Fruit fly (Drosophila melanogaster) Kc167 (cell line): ENCODE measurements around the gene AdamTS-A.

Experiments
- Myc ChIP-seq: fragments of >200 bp; optimal IDR thresholded peaks from 2 replicates; lab custom pipeline; 2017; ENCODE audit warnings: missing external identifiers
- Sin3A ChIP-seq: fragments of >200 bp; optimal IDR thresholded peaks from 2 replicates; lab custom pipeline; 2018; ENCODE audit warnings: missing external identifiers
- h ChIP-seq: fragments of >200 bp; optimal IDR thresholded peaks from 3 replicates; lab custom pipeline; 2018; ENCODE audit warnings: missing external identifiers
- insv ChIP-seq: fragments of >200 bp; optimal IDR thresholded peaks from 3 replicates; lab custom pipeline; 2018; ENCODE audit warnings: missing external identifiers
- psq ChIP-seq: fragments of >200 bp; optimal IDR thresholded peaks from 2 replicates; lab custom pipeline; 2017; ENCODE audit warnings: missing external identifiers
- ttk ChIP-seq: sonication (Bioruptor generic); optimal IDR thresholded peaks from 2 replicates; lab custom pipeline; 2017; ENCODE audit warnings: missing external identifiers

Gene AdamTS-A

DNA sequence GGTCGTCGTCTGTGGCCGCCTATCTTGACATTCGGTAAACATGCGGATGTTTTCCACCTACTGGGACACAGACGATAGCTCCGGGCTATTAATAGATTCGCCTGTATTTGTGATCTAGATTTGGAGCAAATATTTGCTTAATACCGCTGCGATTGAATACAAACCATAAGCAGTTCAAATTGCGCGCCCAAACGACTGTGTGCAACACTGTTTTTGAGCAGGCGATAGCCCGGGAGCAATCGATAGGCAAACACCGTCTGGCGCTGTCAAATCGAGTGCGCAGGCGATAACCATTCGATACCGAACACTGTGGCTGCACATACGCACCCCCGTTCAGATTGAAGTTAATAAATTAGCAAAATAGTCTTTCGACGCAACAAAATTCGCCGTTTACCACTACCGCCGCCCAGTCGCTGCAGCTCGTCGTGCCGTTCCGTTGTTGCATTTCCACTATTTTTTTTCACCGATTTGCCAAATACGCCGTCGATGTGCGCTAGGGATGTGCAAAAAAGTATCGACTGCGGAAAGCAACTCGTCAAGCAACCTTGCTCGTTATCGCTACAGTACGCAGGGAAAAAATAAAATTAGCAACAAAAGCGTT, 67.8 kb downstream of the AdamTS-A start, which contains the start of gene Atx2:
TSS of gene Atx2 (plus strand) at position 293 of the 601 bp plus-strand sequence.
- TF ChIP-seq psq (lab: Kevin White, UChicago) (peak; percentile 90), Sin3A (lab: Kevin White, UChicago) (no peak)

DNA sequence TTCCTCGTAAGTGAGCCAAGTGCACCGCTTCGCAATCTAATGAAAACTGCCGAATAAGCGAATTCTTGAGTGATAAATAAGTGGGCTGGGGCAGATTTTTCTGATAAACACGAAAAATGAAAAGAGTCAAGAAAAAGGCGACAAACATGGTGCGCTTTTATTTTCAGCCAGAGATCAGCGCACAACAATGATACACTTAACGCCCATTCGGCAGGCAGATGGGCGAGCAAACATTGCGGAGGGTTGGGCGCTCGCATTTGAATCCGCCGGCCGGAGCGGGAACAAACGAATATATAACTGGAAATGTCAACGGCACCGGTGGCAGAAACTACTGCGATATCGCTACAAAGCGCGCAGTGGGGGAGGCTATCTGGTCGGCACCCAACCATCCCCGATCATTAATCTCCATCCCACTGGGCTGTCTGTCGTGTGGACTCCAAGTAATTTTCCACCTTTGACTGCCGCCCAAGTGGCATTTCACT, 68.9 kb downstream of the AdamTS-A start, which contains the start of gene CG6125:
TSS of gene CG6125 (minus strand) at position 51 of the 482 bp plus-strand sequence.
- TF ChIP-seq Myc (lab: Kevin White, UChicago) (no peak), psq (lab: Kevin White, UChicago) (no peak), insv (lab: Kevin White, UChicago) (no peak), ttk (lab: Kevin White, UChicago) (no peak), Sin3A (lab: Kevin White, UChicago) (no peak), h (lab: Kevin White, UChicago) (no peak)

DNA sequence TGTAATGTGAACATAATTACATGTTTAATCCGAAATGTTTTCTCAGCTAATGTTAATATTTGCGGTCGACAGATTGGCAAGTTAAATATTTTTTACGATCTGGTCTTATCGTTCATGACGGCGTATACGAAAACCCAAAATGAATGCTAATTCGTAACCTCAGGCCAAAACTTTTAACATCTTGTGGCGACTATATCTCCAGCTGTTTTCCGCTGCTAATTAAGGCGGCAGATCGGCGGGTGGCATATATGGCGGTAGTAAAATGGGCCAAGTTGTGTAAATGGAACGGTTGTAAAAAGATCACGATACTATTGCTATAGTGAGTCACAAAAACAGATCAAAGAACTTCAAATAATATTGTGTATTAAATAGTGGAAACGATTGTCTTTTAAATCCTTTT, 69.6 kb downstream of the AdamTS-A start:
- no peak for TF ChIP-seq ttk (lab: Kevin White, UChicago)
- no peak for TF ChIP-seq Sin3A (lab: Kevin White, UChicago)
- TF ChIP-seq psq (lab: Kevin White, UChicago) = no peak
- TF ChIP-seq h (lab: Kevin White, UChicago) = no peak
- TF ChIP-seq Myc (lab: Kevin White, UChicago) = no peak
- no peak for TF ChIP-seq insv (lab: Kevin White, UChicago)

DNA sequence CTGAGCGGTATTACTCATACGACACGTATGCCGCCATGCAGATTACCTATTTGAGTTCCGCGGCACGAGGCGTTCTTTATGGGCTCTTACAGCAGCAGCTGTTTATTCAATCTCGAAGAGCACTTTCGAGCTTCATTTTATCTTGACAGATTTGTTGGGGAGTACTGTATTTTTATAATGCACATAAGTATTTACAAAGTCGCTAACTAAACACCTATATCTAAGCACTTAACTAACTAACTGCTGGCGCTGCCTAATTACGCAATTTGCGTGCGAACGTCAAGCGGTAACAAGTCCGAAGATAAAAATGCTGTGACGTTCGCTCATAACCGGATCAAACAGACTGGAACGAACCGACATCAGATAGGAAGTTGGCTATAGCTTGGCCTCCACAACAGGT, 73.3 kb downstream of the AdamTS-A start:
- TF ChIP-seq insv (lab: Kevin White, UChicago) (no peak), psq (lab: Kevin White, UChicago) (no peak)

DNA sequence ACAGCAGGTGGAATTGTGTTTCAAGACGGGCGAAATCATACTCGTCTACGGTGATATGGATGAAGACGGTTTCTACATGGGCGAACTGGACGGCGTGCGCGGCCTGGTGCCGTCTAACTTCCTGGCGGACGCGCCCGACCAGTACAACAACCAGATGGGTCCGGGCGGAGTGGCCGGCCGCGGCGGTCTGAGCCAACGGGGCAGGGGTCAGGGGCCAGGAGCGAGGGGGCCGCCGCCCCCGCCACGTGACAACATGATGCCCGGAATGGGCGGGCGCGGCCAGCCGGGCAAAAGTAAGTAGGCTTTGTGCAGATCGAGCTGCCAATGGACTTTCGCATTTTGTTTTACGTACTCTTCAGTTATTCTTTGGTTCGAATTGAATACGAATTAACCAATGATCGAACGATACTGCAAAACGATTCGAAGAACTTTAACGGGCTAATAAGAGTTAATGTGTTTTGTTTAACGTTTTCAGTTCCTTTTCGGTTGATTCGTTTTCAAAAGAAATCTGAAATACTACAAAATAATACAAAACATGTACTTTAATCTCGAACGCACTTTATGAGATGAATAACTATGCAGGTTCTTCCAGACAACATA, 82.7 kb downstream of the AdamTS-A start:
- no peak for TF ChIP-seq Sin3A (lab: Kevin White, UChicago)
- no peak for TF ChIP-seq insv (lab: Kevin White, UChicago)
- TF ChIP-seq ttk (lab: Kevin White, UChicago) = no peak
- TF ChIP-seq psq (lab: Kevin White, UChicago) = no peak
- no peak for TF ChIP-seq h (lab: Kevin White, UChicago)
- TF ChIP-seq Myc (lab: Kevin White, UChicago) = no peak
